Worm (Caenorhabditis elegans) whole organism, young adult: ENCODE data around the gene C01G10.10.

Source experiments
- ama-1 ChIP-seq, 3 experiments: fragments of 150-350 bp in 1 of 3; sonication (generic microtip) in 2 of 3; optimal IDR thresholded peaks; 2 replicates each; lab custom pipeline; 2014 to 2018; ENCODE audit warnings: missing biosample characterization in 2 of 3, missing genetic modification characterization in 2 of 3, missing genetic modification reagents in 2 of 3
- dpff-1 ChIP-seq: sonication (generic microtip); optimal IDR thresholded peaks from 2 replicates; lab custom pipeline; 2017; ENCODE audit warnings: mild to moderate bottlenecking, missing genetic modification characterization, missing compliant biosample characterization
- egrh-3 ChIP-seq: fragments of 200-800 bp; sonication (Bioruptor generic); IDR thresholded peaks from 2 replicates; pipeline ENCODE4 v1.3.6; 2022; ENCODE audit warnings: missing genetic modification reagents, missing genetic modification characterization, missing compliant biosample characterization
- nfyb-1 ChIP-seq: fragments of 200-800 bp; sonication (Bioruptor generic); IDR thresholded peaks from 2 replicates; pipeline ENCODE4 v1.3.6; 2022; ENCODE audit warnings: missing genetic modification reagents, missing genetic modification characterization, missing compliant biosample characterization
- somi-1 ChIP-seq: fragments of 200-800 bp; sonication (Bioruptor generic); optimal IDR thresholded peaks from 2 replicates; lab custom pipeline; 2018; ENCODE audit warnings: mild to moderate bottlenecking, missing genetic modification characterization, missing compliant biosample characterization
- ztf-3 ChIP-seq: fragments of 200-800 bp; sonication (Bioruptor generic); optimal IDR thresholded peaks from 2 replicates; lab custom pipeline; 2018; ENCODE audit warnings: mild to moderate bottlenecking, missing genetic modification characterization, missing compliant biosample characterization

ce11 chrV:15072738-15073137, 9.5 kb downstream of the C01G10.10 start:
- TF ChIP-seq egrh-3 (GFP tag; lab: Robert Waterston, UW) (no peak), ztf-3 (GFP tag; lab: Kevin White, UChicago) (no peak), somi-1 (GFP tag; lab: Kevin White, UChicago) (no peak), ama-1 (optimal IDR thresholded peaks at IDR 0.05; lab: Kevin White, UChicago) (no peak), ama-1 (GFP tag; optimal IDR thresholded peaks at IDR 0.05; lab: Kevin White, UChicago) (no peak), nfyb-1 (GFP tag; lab: Robert Waterston, UW) (no peak), dpff-1 (tag; lab: Kevin White, UChicago) (no peak)
